Worm (Caenorhabditis elegans) whole organism, early embryonic: ENCODE measurements around the gene dnj-13.
"Not testable (repeated sequence)": the region's sequence is repeated elsewhere in the genome, so short reads cannot be mapped to it uniquely, and the experiment has no call there.

Source experiments
- B0310.2 ChIP-seq: sonication (generic microtip); optimal IDR thresholded peaks from 2 replicates; lab custom pipeline; 2016; ENCODE audit warnings: mild to moderate bottlenecking, missing genetic modification characterization, missing compliant biosample characterization
- F13C5.2 ChIP-seq: sonication (generic microtip); optimal IDR thresholded peaks from 2 replicates; lab custom pipeline; 2017; ENCODE audit warnings: mild to moderate bottlenecking, missing genetic modification characterization, inconsistent platforms, missing compliant biosample characterization
- aly-1 ChIP-seq: sonication (generic microtip); optimal IDR thresholded peaks from 2 replicates; lab custom pipeline; 2016; ENCODE audit warnings: missing genetic modification characterization, missing compliant biosample characterization
- ama-1 ChIP-seq: fragments of 150-350 bp; optimal IDR thresholded peaks from 2 replicates; lab custom pipeline; 2014
- ceh-13 ChIP-seq: fragments of 200-800 bp; sonication (Bioruptor generic); optimal IDR thresholded peaks from 2 replicates; lab custom pipeline; 2018; ENCODE audit warnings: mild to moderate bottlenecking, missing genetic modification characterization, missing compliant biosample characterization
- ceh-36 ChIP-seq: sonication (generic microtip); optimal IDR thresholded peaks from 2 replicates; lab custom pipeline; 2016; ENCODE audit warnings: missing genetic modification characterization, inconsistent platforms, missing compliant biosample characterization
- ets-7 ChIP-seq: sonication (generic microtip); optimal IDR thresholded peaks from 2 replicates; lab custom pipeline; 2016; ENCODE audit warnings: missing genotype, missing genetic modification characterization, missing compliant biosample characterization
- flt-1 ChIP-seq: fragments of 200-800 bp; sonication (Bioruptor generic); IDR thresholded peaks from 2 replicates; pipeline ENCODE4 v1.3.6; 2022; ENCODE audit warnings: missing genetic modification characterization, missing compliant biosample characterization
- hmbx-1 ChIP-seq: sonication (generic microtip); optimal IDR thresholded peaks from 2 replicates; lab custom pipeline; 2016; ENCODE audit warnings: mild to moderate bottlenecking, missing genetic modification characterization, missing compliant biosample characterization
- hmg-4 ChIP-seq: fragments of 200-800 bp; sonication (Bioruptor generic); optimal IDR thresholded peaks from 2 replicates; lab custom pipeline; 2018; ENCODE audit warnings: mild to moderate bottlenecking, missing genetic modification characterization, missing compliant biosample characterization
- hnd-1 ChIP-seq: sonication (generic microtip); optimal IDR thresholded peaks from 2 replicates; lab custom pipeline; 2016; ENCODE audit warnings: missing genetic modification characterization, missing compliant biosample characterization
- pes-1 ChIP-seq: fragments of 200-800 bp; sonication (Bioruptor generic); IDR thresholded peaks from 2 replicates; pipeline ENCODE4 v1.3.6; 2022; ENCODE audit warnings: missing genetic modification reagents, missing genetic modification characterization, missing compliant biosample characterization
- scrt-1 ChIP-seq: fragments of 200-800 bp; sonication (Bioruptor generic); IDR thresholded peaks from 2 replicates; pipeline ENCODE4 v1.3.6; 2022; ENCODE audit warnings: missing genetic modification characterization, missing compliant biosample characterization
- sea-1 ChIP-seq: fragments of 200-800 bp; sonication (Bioruptor generic); conservative IDR thresholded peaks from 2 replicates; pipeline ENCODE4 v1.3.6; 2022; ENCODE audit warnings: missing genetic modification characterization, missing compliant biosample characterization
- tbx-11 ChIP-seq: fragments of 200-800 bp; sonication (Bioruptor generic); IDR thresholded peaks from 2 replicates; pipeline ENCODE4 v1.3.6; 2022; ENCODE audit warnings: missing genetic modification characterization, missing compliant biosample characterization
- tbx-37 ChIP-seq: fragments of 200-800 bp; sonication (Bioruptor generic); conservative IDR thresholded peaks from 2 replicates; pipeline ENCODE4 v1.3.6; 2022; ENCODE audit warnings: missing genetic modification reagents, missing genetic modification characterization, missing compliant biosample characterization
- tra-4 ChIP-seq: sonication (generic microtip); optimal IDR thresholded peaks from 2 replicates; lab custom pipeline; 2017; ENCODE audit warnings: missing genetic modification characterization, missing compliant biosample characterization

dnj-13 gene

ce11 chrII:11542385-11542784, 3.1 kb upstream of the dnj-13 start, which contains the start of gene gtf-2E2:
Gene gtf-2E2 (minus strand): TSS chrII:11542495.
- no peak for TF ChIP-seq F13C5.2 (tag; lab: Kevin White, UChicago)
- no peak for TF ChIP-seq ceh-13
- TF ChIP-seq flt-1 (GFP tag; lab: Robert Waterston, UW), result no peak
- TF ChIP-seq aly-1, result no peak
- TF ChIP-seq tra-4 (tag; lab: Kevin White, UChicago), result no peak
- TF ChIP-seq pes-1, result no peak
- no peak for TF ChIP-seq hmbx-1 (tag; lab: Kevin White, UChicago)
- TF ChIP-seq hmg-4, result no peak
- no peak for TF ChIP-seq ets-7 (tag; lab: Kevin White, UChicago)
- TF ChIP-seq sea-1 (GFP tag; lab: Robert Waterston, UW), result no peak
- no peak for TF ChIP-seq tbx-11 (GFP tag; lab: Robert Waterston, UW)
- no peak for TF ChIP-seq ceh-36 (tag; lab: Kevin White, UChicago)

- no peak for TF ChIP-seq flt-1 (GFP tag; lab: Robert Waterston, UW)
- TF ChIP-seq hmg-4, result peak; percentile 38
- TF ChIP-seq scrt-1 (GFP tag; lab: Robert Waterston, UW), result 0 out of 2 replicates have a peak, but pooled peaks have one; percentile 12
Observed at ce11 chrII:11542958-11543357, 2.5 kb upstream of the dnj-13 start.

DNA sequence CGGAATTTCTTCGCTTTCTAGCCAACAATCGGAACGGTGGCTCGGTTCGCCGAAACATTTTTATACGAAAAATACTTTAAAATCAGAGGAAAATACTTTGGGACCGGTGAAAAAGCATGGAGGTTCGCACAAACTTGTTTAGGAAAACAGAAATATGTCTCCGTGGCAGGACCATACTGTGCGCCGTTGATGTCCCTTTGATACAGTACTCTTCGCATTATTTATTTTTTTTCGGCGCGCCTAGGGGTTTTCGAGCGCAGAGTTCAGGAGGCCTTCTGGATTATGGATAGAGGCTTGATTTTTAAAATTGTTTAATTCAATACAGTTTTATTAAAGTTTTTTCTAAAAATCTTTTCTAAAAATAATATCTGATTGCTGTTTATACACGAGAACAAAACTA, 787 bp upstream of the dnj-13 start, which contains the start of gene F54D5.9:
Gene F54D5.9 (minus strand): TSS at position 115 of the 400 bp plus-strand sequence.
- TF ChIP-seq flt-1 (GFP tag; lab: Robert Waterston, UW) (no peak), hmbx-1 (tag; lab: Kevin White, UChicago) (no peak), F13C5.2 (tag; lab: Kevin White, UChicago) (no peak), aly-1 (no peak), tbx-37 (GFP tag; lab: Robert Waterston, UW) (no peak), tbx-11 (GFP tag; lab: Robert Waterston, UW) (no peak), ama-1 (lab: Kevin White, UChicago) (no peak), tra-4 (tag; lab: Kevin White, UChicago) (no peak), hnd-1 (no peak), pes-1 (no peak), B0310.2 (tag; lab: Kevin White, UChicago) (no peak), sea-1 (GFP tag; lab: Robert Waterston, UW) (no peak), ceh-13 (no peak), hmg-4 (no peak), ets-7 (tag; lab: Kevin White, UChicago) (no peak), scrt-1 (GFP tag; lab: Robert Waterston, UW) (no peak), ceh-36 (tag; lab: Kevin White, UChicago) (no peak)

DNA sequence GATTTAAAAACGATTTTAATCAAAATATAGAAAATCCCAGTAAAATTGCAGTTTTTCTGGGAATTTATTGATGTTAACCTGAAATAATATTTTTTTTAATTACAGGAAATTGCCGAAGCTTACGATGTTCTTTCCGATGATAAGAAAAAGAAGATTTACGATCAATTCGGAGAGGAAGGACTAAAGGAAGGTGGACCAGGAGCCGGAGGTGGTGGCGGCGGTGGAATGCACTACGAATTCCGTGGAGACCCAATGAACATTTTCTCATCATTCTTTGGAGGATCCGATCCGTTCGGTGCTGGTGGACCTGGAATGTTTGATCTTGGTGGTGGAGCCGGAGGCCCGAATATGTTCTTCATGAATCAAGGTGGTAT, 438 bp downstream of the dnj-13 start:
- no peak for TF ChIP-seq pes-1
- no peak for TF ChIP-seq ets-7 (tag; lab: Kevin White, UChicago)
- TF ChIP-seq sea-1 (GFP tag; lab: Robert Waterston, UW), result no peak
- no peak for TF ChIP-seq tra-4 (tag; lab: Kevin White, UChicago)
- no peak for TF ChIP-seq aly-1
- TF ChIP-seq scrt-1 (GFP tag; lab: Robert Waterston, UW), result no peak
- TF ChIP-seq F13C5.2 (tag; lab: Kevin White, UChicago), result no peak
- TF ChIP-seq hmg-4, result no peak

ce11 chrII:11547254-11547687, 1.8 kb downstream of the dnj-13 start, which contains the start of gene F54D5.7:
Gene F54D5.7 (plus strand): TSS chrII:11547517.
- TF ChIP-seq tra-4 (tag; lab: Kevin White, UChicago), result no peak
- TF ChIP-seq hmbx-1 (tag; lab: Kevin White, UChicago), result peak; percentile 22
- peak; percentile 77 for TF ChIP-seq ama-1 (lab: Kevin White, UChicago)
- TF ChIP-seq sea-1 (GFP tag; lab: Robert Waterston, UW), result 0 out of 2 replicates have a peak, but pooled peaks have one; percentile 66
- TF ChIP-seq ceh-36 (tag; lab: Kevin White, UChicago), result no peak

DNA sequence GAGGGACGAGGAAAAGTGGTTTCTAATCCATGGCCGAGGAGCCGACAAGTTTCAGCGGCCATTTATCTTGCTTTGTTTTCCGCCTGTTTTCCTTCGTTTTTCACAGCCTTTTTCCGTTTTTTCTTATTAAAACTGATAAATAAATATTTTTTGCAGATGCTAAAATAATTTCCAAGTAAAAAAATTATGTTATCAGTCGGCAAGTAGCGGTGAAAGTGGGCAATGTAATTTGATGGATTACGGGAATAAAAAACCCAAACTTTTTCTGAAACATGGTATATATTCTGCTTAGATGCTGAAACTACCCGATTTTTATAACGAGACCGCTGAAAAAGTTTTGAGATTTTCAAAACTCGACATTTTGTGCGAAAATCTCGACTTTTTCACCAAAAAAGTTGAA, 6.5 kb downstream of the dnj-13 start, which contains the start of gene dhgd-1:
Gene dhgd-1 (minus strand): TSS at position 101 of the 400 bp plus-strand sequence.
- not testable (repeated sequence) for TF ChIP-seq hmg-4; ama-1 (lab: Kevin White, UChicago); flt-1 (GFP tag; lab: Robert Waterston, UW)

DNA sequence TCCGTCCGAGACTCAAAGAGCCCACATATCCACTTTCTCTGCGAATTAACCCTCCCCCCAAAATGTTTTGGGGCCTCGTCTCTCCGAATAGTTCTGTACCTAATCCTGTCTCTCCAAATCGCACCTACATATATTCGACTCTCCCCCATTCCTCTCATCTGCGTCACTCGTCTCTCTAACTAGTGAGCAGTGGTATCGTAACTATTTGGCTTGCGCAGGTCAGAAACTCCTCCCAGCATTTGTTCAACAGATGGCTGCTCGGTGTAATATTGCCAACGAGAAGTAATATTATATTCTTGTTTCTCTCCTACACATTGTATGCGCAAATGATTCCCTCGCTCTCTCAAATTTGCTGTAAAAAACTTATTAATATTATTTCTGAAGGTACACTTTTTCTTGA, 10.1 kb downstream of the dnj-13 start, which contains the start of gene F54D5.24:
Gene F54D5.24 (plus strand): TSS at position 316 of the 400 bp plus-strand sequence.
- TF ChIP-seq tbx-11 (GFP tag; lab: Robert Waterston, UW) (no peak), ceh-13 (no peak)

DNA sequence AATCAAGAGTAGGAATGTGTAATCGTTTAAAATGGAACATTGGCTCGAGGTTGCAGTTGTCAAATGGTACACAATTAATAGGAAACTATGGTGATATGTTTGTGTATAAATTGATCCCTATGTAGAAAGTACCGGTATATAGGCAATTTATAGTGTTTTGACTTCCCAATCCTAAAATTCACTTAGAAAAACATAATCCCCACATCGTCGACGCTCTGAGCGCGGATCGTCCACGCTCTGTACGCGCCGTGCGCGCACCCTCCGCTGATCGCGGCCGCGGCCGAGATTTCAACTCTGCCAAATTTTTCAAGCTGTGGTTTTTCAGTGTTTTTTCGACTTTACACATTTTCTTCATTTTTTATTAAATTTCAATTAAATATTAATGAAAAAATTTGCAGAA, 10.8 kb downstream of the dnj-13 start, which contains the start of gene F54D5.17:
Gene F54D5.17 (plus strand): TSS at position 301 of the 400 bp plus-strand sequence.
- TF ChIP-seq tbx-11 (GFP tag; lab: Robert Waterston, UW) (no peak), ceh-36 (tag; lab: Kevin White, UChicago) (no peak), flt-1 (GFP tag; lab: Robert Waterston, UW) (no peak), pes-1 (no peak), ama-1 (lab: Kevin White, UChicago) (no peak), aly-1 (no peak), hmg-4 (no peak), F13C5.2 (tag; lab: Kevin White, UChicago) (no peak), sea-1 (GFP tag; lab: Robert Waterston, UW) (no peak), hnd-1 (no peak), ceh-13 (no peak), scrt-1 (GFP tag; lab: Robert Waterston, UW) (no peak), hmbx-1 (tag; lab: Kevin White, UChicago) (no peak), B0310.2 (tag; lab: Kevin White, UChicago) (no peak), ets-7 (tag; lab: Kevin White, UChicago) (no peak), tra-4 (tag; lab: Kevin White, UChicago) (no peak), tbx-37 (GFP tag; lab: Robert Waterston, UW) (no peak)
